Fruit fly (Drosophila melanogaster): Measurements from ENCODE around the gene lectin-22C.

Gene lectin-22C

dm6 chr2L:2008980-2009954, 27.8 kb downstream of the lectin-22C start, which contains the start of gene CG4238 (continued):
- TF ChIP-seq CG10462 (GFP tag; optimal IDR thresholded peaks at IDR 0.05) (no peak), CG1024 (GFP tag; IDR thresholded peaks at IDR 0.05) (no peak), CG8765 (GFP tag; IDR thresholded peaks at IDR 0.05) (no peak), tna (GFP tag; IDR thresholded peaks at IDR 0.05; ENCODE audit: partially characterized antibody) (peak; percentile 56), HmgZ (tag; optimal IDR thresholded peaks at IDR 0.05) (peak; percentile 57), Rx (GFP tag; IDR thresholded peaks at IDR 0.05) (no peak), pros (GFP tag; optimal IDR thresholded peaks at IDR 0.05) (no peak), ssp (GFP tag; IDR thresholded peaks at IDR 0.05) (no peak), hbn (GFP tag; IDR thresholded peaks at IDR 0.05; ENCODE audit: partially characterized antibody) (peak; percentile 23; the same call in 1 of the 2 replicates), HLHmδ (GFP tag; optimal IDR thresholded peaks at IDR 0.05) (no peak), trem (tag; optimal IDR thresholded peaks at IDR 0.05) (peak; percentile 72), CG14965 (GFP tag; optimal IDR thresholded peaks at IDR 0.05; ENCODE audit: borderline replicate concordance) (no peak), aop (GFP tag; IDR thresholded peaks at IDR 0.05) (no peak), crp (GFP tag; optimal IDR thresholded peaks at IDR 0.05) (peak; percentile 99 to 100), Fer2 (tag; optimal IDR thresholded peaks at IDR 0.05) (no peak), tup (GFP tag; optimal IDR thresholded peaks at IDR 0.05) (no peak), Spps (tag; optimal IDR thresholded peaks at IDR 0.05) (no peak), CG12391 (tag; optimal IDR thresholded peaks at IDR 0.05) (peak; percentile 54), CG7357 (GFP tag; IDR thresholded peaks at IDR 0.05) (no peak), schlank (tag; optimal IDR thresholded peaks at IDR 0.05) (no peak), D (optimal IDR thresholded peaks at IDR 0.05) (no peak), D (GFP tag; optimal IDR thresholded peaks at IDR 0.05) (no peak), CG13123 (GFP tag; optimal IDR thresholded peaks at IDR 0.05) (no peak), pan (optimal IDR thresholded peaks at IDR 0.05) (no peak), pan (GFP tag; optimal IDR thresholded peaks at IDR 0.05 in 1 of 2, IDR thresholded peaks at IDR 0.05 in 1 of 2) (no peak), CG10959 (GFP tag; IDR thresholded peaks at IDR 0.05) (no peak), sisA (GFP tag; IDR thresholded peaks at IDR 0.05) (no peak), CG10274 (GFP tag; optimal IDR thresholded peaks at IDR 0.05) (no peak), pho (GFP tag; optimal IDR thresholded peaks at IDR 0.05) (no peak), CG1603 (tag; optimal IDR thresholded peaks at IDR 0.05) (peak; percentile 49), en (GFP tag; optimal IDR thresholded peaks at IDR 0.05) (no peak), CG10267 (tag; optimal IDR thresholded peaks at IDR 0.05) (peak; percentile 22), CG4282 (GFP tag; optimal IDR thresholded peaks at IDR 0.05) (no peak), E2f1 (GFP tag; IDR thresholded peaks at IDR 0.05) (no peak), NFAT (GFP tag; IDR thresholded peaks at IDR 0.05) (no peak), MBD-R2 (GFP tag; IDR thresholded peaks at IDR 0.05) (peak; percentile 86), CG32767 (GFP tag; IDR thresholded peaks at IDR 0.05) (peak; percentile 40; the same call in 1 of the 2 replicates), Elba2 (GFP tag; optimal IDR thresholded peaks at IDR 0.05) (peak; percentile 79), bab2 (GFP tag; optimal IDR thresholded peaks at IDR 0.05) (no peak), tio (GFP tag; optimal IDR thresholded peaks at IDR 0.05) (no peak), CG14667 (GFP tag; IDR thresholded peaks at IDR 0.05) (no peak), CG3163 (GFP tag; optimal IDR thresholded peaks at IDR 0.05) (no peak), twi (tag; optimal IDR thresholded peaks at IDR 0.05) (no peak), CG17186 (GFP tag; optimal IDR thresholded peaks at IDR 0.05) (peak; percentile 5), CG2116 (GFP tag; optimal IDR thresholded peaks at IDR 0.05) (peak; percentile 9), nerfin-1 (tag; optimal IDR thresholded peaks at IDR 0.05) (peak; percentile 57), HLH54F (GFP tag; optimal IDR thresholded peaks at IDR 0.05) (no peak), CG9817 (tag; optimal IDR thresholded peaks at IDR 0.05) (no peak), CG17568 (GFP tag; optimal IDR thresholded peaks at IDR 0.05) (no peak)
